Worm (Caenorhabditis elegans) whole organism, late embryonic: ENCODE data around the gene col-183.

Experiments
- Y22D7AL.16 ChIP-seq: sonication (generic microtip); optimal IDR thresholded peaks from 2 replicates; lab custom pipeline; 2016; ENCODE audit warnings: missing genetic modification characterization, missing compliant biosample characterization
- dve-1 ChIP-seq: sonication (generic microtip); optimal IDR thresholded peaks from 2 replicates; lab custom pipeline; 2017; ENCODE audit warnings: antibody characterized with exemption, mild to moderate bottlenecking, missing genetic modification characterization, missing compliant biosample characterization
- elt-4 ChIP-seq: sonication (generic microtip); optimal IDR thresholded peaks from 2 replicates; lab custom pipeline; 2016; ENCODE audit warnings: missing genetic modification characterization, missing compliant biosample characterization
- hlh-30 ChIP-seq: sonication (generic microtip); optimal IDR thresholded peaks from 2 replicates; lab custom pipeline; 2017; ENCODE audit warnings: antibody characterized with exemption, missing genetic modification characterization, missing compliant biosample characterization; ENCODE audit not compliant: insufficient read depth
- unc-55 ChIP-seq: sonication (generic microtip); optimal IDR thresholded peaks from 2 replicates; lab custom pipeline; 2017; ENCODE audit warnings: missing biosample characterization, missing genetic modification reagents, missing genetic modification characterization

col-183 gene

ce11 chrX:13417479-13417878 is 50.1 kb downstream of the col-183 start:
- no peak for TF ChIP-seq Y22D7AL.16
- no peak for TF ChIP-seq unc-55 (GFP tag; lab: Kevin White, UChicago)
- TF ChIP-seq dve-1 (tag; lab: Kevin White, UChicago): no peak
- no peak for TF ChIP-seq hlh-30 (tag; lab: Kevin White, UChicago)
- no peak for TF ChIP-seq elt-4 (tag; lab: Kevin White, UChicago)
